Worm (Caenorhabditis elegans): ENCODE results near the gene hlh-26.

- TF ChIP-seq elt-2 (tag; optimal IDR thresholded peaks at IDR 0.05) (peak; percentile 37), nhr-76 (tag; optimal IDR thresholded peaks at IDR 0.05) (no peak), lsy-2 (tag; optimal IDR thresholded peaks at IDR 0.05) (peak in 1 of 2 experiments; percentile 60), nhr-77 (tag; optimal IDR thresholded peaks at IDR 0.05) (no peak), lin-14 (GFP tag; optimal IDR thresholded peaks at IDR 0.05) (peak; percentile 30), hlh-4 (tag; optimal IDR thresholded peaks at IDR 0.05) (no peak), ztf-11 (tag; optimal IDR thresholded peaks at IDR 0.05) (no peak), mab-9 (GFP tag; IDR thresholded peaks at IDR 0.05) (no peak), nhr-11 (tag; optimal IDR thresholded peaks at IDR 0.05) (no peak), zip-4 (GFP tag; optimal IDR thresholded peaks at IDR 0.05) (no peak), lin-13 (GFP tag; optimal IDR thresholded peaks at IDR 0.05) (peak; percentile 2), aly-2 (tag; optimal IDR thresholded peaks at IDR 0.05) (no peak), zag-1 (tag; optimal IDR thresholded peaks at IDR 0.05) (no peak)
These were observed 43.5 kb upstream of the hlh-26 start for ce11 chrII:5577060-5577459.
